Worm (Caenorhabditis elegans): ENCODE data around the gene M03C11.1.

DNA sequence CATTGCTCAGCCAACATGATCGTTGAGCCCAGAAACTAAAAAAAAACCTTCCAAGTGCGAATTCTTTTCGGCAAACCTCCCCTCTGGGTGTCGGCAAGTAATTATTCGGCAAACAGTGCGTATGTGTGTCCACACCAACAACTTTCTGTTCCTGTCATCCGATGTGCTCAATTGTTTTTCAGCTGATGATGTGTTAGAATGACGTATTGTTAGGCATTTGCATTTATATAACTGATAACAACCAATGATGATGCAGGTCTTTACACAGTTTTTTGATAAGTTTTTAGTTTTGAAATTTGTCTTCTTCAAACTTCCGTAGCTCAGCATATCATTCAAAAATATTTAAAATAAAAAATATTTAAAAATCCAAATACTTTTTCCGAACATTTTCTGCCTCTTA, 17.0 kb downstream of the M03C11.1 start:
- TF ChIP-seq pros-1 (tag; optimal IDR thresholded peaks at IDR 0.05), result no peak
- no peak for TF ChIP-seq gmeb-2 (tag; optimal IDR thresholded peaks at IDR 0.05)
- TF ChIP-seq T23F11.4 (GFP tag; optimal IDR thresholded peaks at IDR 0.05), result no peak
- TF ChIP-seq ceh-24 (tag; optimal IDR thresholded peaks at IDR 0.05), result no peak
- TF ChIP-seq ttx-3 (tag; optimal IDR thresholded peaks at IDR 0.05), result no peak
- no peak for TF ChIP-seq unc-3 (GFP tag; conservative IDR thresholded peaks at IDR 0.05)
- no peak for TF ChIP-seq unc-3 (tag; optimal IDR thresholded peaks at IDR 0.05)
- TF ChIP-seq madf-2 (tag; optimal IDR thresholded peaks at IDR 0.05), result no peak
- no peak for TF ChIP-seq ama-1 (optimal IDR thresholded peaks at IDR 0.05)
- TF ChIP-seq Y22D7AL.16 (tag; optimal IDR thresholded peaks at IDR 0.05), result no peak
- TF ChIP-seq fkh-10 (GFP tag; optimal IDR thresholded peaks at IDR 0.05), result no peak
- no peak for TF ChIP-seq ceh-22 (tag; optimal IDR thresholded peaks at IDR 0.05)
- TF ChIP-seq elt-2 (tag; optimal IDR thresholded peaks at IDR 0.05), result peak; percentile 38

All from whole organism, late embryonic.